Worm (Caenorhabditis elegans) whole organism, L2 larva: ENCODE measurements around the gene chil-11.

Experiments used
- alr-1 ChIP-seq: fragments of 150-350 bp; optimal IDR thresholded peaks from 2 replicates; lab custom pipeline; 2014; ENCODE audit warnings: missing biosample characterization, missing genetic modification characterization
- ama-1 ChIP-seq: fragments of 150-350 bp; optimal IDR thresholded peaks from 2 replicates; lab custom pipeline; 2018; ENCODE audit warnings: inconsistent platforms
- nhr-11 ChIP-seq: fragments of 150-350 bp; optimal IDR thresholded peaks from 2 replicates; lab custom pipeline; 2014; ENCODE audit warnings: missing biosample characterization, missing genetic modification characterization
- skn-1 ChIP-seq: sonication (generic microtip); optimal IDR thresholded peaks from 2 replicates; lab custom pipeline; 2017; ENCODE audit warnings: missing biosample characterization, missing genetic modification characterization

DNA sequence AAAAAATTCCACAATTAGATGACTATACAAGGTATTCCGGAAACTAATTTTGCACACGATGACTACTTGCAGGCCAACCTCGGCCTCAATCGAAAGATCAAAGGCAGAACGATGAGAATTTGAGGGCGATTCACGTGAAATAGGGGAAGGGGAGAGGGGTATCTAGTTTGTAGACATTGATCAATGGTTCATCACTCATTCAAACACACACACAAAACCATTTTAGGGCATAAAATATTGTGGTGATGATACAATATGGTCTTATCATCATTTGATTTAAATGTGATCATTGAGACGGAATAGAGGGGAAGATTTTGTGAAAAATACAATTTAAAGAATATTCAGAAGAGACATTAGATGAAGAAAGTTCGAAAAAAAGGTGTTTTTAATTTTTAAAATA lies 21.6 kb downstream of the chil-11 start:
- TF ChIP-seq skn-1 (tag; lab: Kevin White, UChicago), result no peak
- TF ChIP-seq alr-1 (tag; lab: Kevin White, UChicago), result no peak
- no peak for TF ChIP-seq ama-1 (lab: Kevin White, UChicago)
- TF ChIP-seq nhr-11 (tag; lab: Kevin White, UChicago), result no peak
